Worm (Caenorhabditis elegans) whole organism, young adult: Measurements from ENCODE around the gene F46F5.13.

Experiments
- attf-3 ChIP-seq: fragments of 200-800 bp; sonication (Bioruptor generic); conservative IDR thresholded peaks from 2 replicates; pipeline ENCODE4 v1.3.6; 2022; ENCODE audit warnings: missing genetic modification reagents, missing genetic modification characterization, missing compliant biosample characterization
- fkh-3 ChIP-seq: sonication (generic microtip); optimal IDR thresholded peaks from 2 replicates; lab custom pipeline; 2016; ENCODE audit warnings: mild to moderate bottlenecking, missing genetic modification characterization, missing compliant biosample characterization
- nfya-1 ChIP-seq: sonication (generic microtip); optimal IDR thresholded peaks from 2 replicates; lab custom pipeline; 2017; ENCODE audit warnings: antibody characterized with exemption, missing compliant biosample characterization, missing genetic modification characterization, borderline replicate concordance; ENCODE audit not compliant: insufficient read depth
- pha-4 ChIP-seq: fragments of 150-350 bp; sonication (generic microtip); optimal IDR thresholded peaks from 2 replicates; lab custom pipeline; 2014; ENCODE audit warnings: missing biosample characterization, missing genetic modification reagents, missing genetic modification characterization
- sea-2 ChIP-seq: fragments of 200-800 bp; sonication (Bioruptor generic); IDR thresholded peaks from 2 replicates; pipeline ENCODE4 v1.3.6; 2022; ENCODE audit warnings: missing genetic modification characterization, missing compliant biosample characterization
- snpc-4 ChIP-seq, 5 experiments: fragments of 150-350 bp in 1 of 5; sonication (generic microtip) in 4 of 5; optimal IDR thresholded peaks; 2 replicates each; lab custom pipeline; 2014 to 2018; ENCODE audit warnings: missing genetic modification characterization in 5 of 5, missing biosample characterization in 3 of 5, antibody characterized with exemption in 2 of 5, mild to moderate bottlenecking in 2 of 5, missing compliant biosample characterization in 2 of 5, missing genotype in 2 of 5, moderate library complexity in 2 of 5, missing genetic modification reagents in 1 of 5
- unc-62 ChIP-seq: fragments of 150-350 bp; optimal IDR thresholded peaks from 2 replicates; lab custom pipeline; 2014; ENCODE audit warnings: missing biosample characterization, missing genetic modification reagents, missing genetic modification characterization
- xnd-1 ChIP-seq: sonication (generic microtip); optimal IDR thresholded peaks from 2 replicates; lab custom pipeline; 2016; ENCODE audit warnings: missing genotype, missing genetic modification reagents, missing genetic modification characterization, missing compliant biosample characterization
- ztf-3 ChIP-seq: fragments of 200-800 bp; sonication (Bioruptor generic); optimal IDR thresholded peaks from 2 replicates; lab custom pipeline; 2018; ENCODE audit warnings: mild to moderate bottlenecking, missing genetic modification characterization, missing compliant biosample characterization

ce11 chrII:803009-803408 lies at the start of gene F46F5.13:
- TF ChIP-seq snpc-4 (GFP tag; optimal IDR thresholded peaks at IDR 0.05; lab: Kevin White, UChicago): no peak
- TF ChIP-seq snpc-4 (tag; optimal IDR thresholded peaks at IDR 0.05; lab: Kevin White, UChicago): no peak
- no peak for TF ChIP-seq fkh-3 (tag; lab: Kevin White, UChicago)
- TF ChIP-seq xnd-1 (tag; lab: Kevin White, UChicago): no peak
- TF ChIP-seq sea-2 (GFP tag; lab: Robert Waterston, UW): no peak
- no peak for TF ChIP-seq pha-4 (tag; lab: Kevin White, UChicago)
- TF ChIP-seq attf-3: no peak
- no peak for TF ChIP-seq nfya-1 (tag; lab: Kevin White, UChicago)
- no peak for TF ChIP-seq ztf-3 (GFP tag; lab: Kevin White, UChicago)
- TF ChIP-seq unc-62 (GFP tag; lab: Kevin White, UChicago): no peak
